Worm (Caenorhabditis elegans) whole organism, L1 larva: ENCODE data around the gene Y38H8A.4.

Experiments used
- C04F5.9 ChIP-seq: sonication (generic microtip); optimal IDR thresholded peaks from 2 replicates; lab custom pipeline; 2016; ENCODE audit warnings: missing genetic modification characterization, missing compliant biosample characterization
- C16A3.4 ChIP-seq: fragments of 150-350 bp; optimal IDR thresholded peaks from 2 replicates; lab custom pipeline; 2014; ENCODE audit warnings: missing biosample characterization, missing genetic modification characterization
- C34B4.2 ChIP-seq: sonication (generic microtip); optimal IDR thresholded peaks from 2 replicates; lab custom pipeline; 2017; ENCODE audit warnings: mild to moderate bottlenecking, missing genetic modification characterization, missing compliant biosample characterization
- F16B12.6 ChIP-seq: fragments of 150-350 bp; optimal IDR thresholded peaks from 2 replicates; lab custom pipeline; 2014; ENCODE audit warnings: missing biosample characterization, missing genetic modification characterization
- aha-1 ChIP-seq: fragments of 150-350 bp; optimal IDR thresholded peaks from 2 replicates; lab custom pipeline; 2014; ENCODE audit warnings: missing biosample characterization, missing genetic modification characterization
- alr-1 ChIP-seq: fragments of 200-800 bp; sonication (Bioruptor generic); optimal IDR thresholded peaks from 2 replicates; lab custom pipeline; 2018; ENCODE audit warnings: borderline replicate concordance, mild to moderate bottlenecking, missing genetic modification characterization, missing compliant biosample characterization
- ama-1 ChIP-seq: fragments of 150-350 bp; optimal IDR thresholded peaks from 2 replicates; lab custom pipeline; 2014
- blmp-1 ChIP-seq: fragments of 150-350 bp; optimal IDR thresholded peaks from 2 replicates; lab custom pipeline; 2014; ENCODE audit warnings: missing biosample characterization, missing genetic modification characterization
- ceh-63 ChIP-seq: fragments of 200-800 bp; sonication (Bioruptor generic); optimal IDR thresholded peaks from 2 replicates; lab custom pipeline; 2018; ENCODE audit warnings: mild to moderate bottlenecking, missing genetic modification characterization, missing compliant biosample characterization
- ceh-82 ChIP-seq, 3 experiments: fragments of 150-350 bp in 1 of 3; sonication (generic microtip) in 2 of 3; optimal IDR thresholded peaks; 2 replicates each; lab custom pipeline; 2014 to 2017; ENCODE audit warnings: missing biosample characterization in 3 of 3, missing genetic modification characterization in 3 of 3
- ceh-88 ChIP-seq: fragments of 200-800 bp; sonication (Bioruptor generic); IDR thresholded peaks from 2 replicates; pipeline ENCODE4 v1.3.6; 2022; ENCODE audit warnings: missing genetic modification characterization, missing compliant biosample characterization
- ceh-90 ChIP-seq: sonication (generic microtip); optimal IDR thresholded peaks from 2 replicates; lab custom pipeline; 2016; ENCODE audit warnings: missing genetic modification characterization, missing compliant biosample characterization
- ces-1 ChIP-seq: fragments of 150-350 bp; optimal IDR thresholded peaks from 2 replicates; lab custom pipeline; 2014; ENCODE audit warnings: missing biosample characterization, missing genetic modification reagents, missing genetic modification characterization
- dpl-1 ChIP-seq, 3 experiments: fragments of 150-350 bp in 2 of 3; sonication (generic microtip) in 1 of 3; optimal IDR thresholded peaks; 2 replicates each; lab custom pipeline; 2014 to 2017; ENCODE audit warnings: missing biosample characterization in 3 of 3, missing genetic modification characterization in 3 of 3, missing genetic modification reagents in 3 of 3
- dsc-1 ChIP-seq: sonication (generic microtip); optimal IDR thresholded peaks from 2 replicates; lab custom pipeline; 2016; ENCODE audit warnings: mild to moderate bottlenecking, missing genetic modification characterization, missing compliant biosample characterization
- egl-13 ChIP-seq: sonication (generic microtip); optimal IDR thresholded peaks from 2 replicates; lab custom pipeline; 2016; ENCODE audit warnings: missing genotype, missing genetic modification reagents, missing genetic modification characterization, missing compliant biosample characterization
- egl-27 ChIP-seq, 2 experiments: fragments of 150-350 bp in 1 of 2; sonication (generic microtip); optimal IDR thresholded peaks; 3 replicates each; lab custom pipeline; 2017 to 2018; ENCODE audit warnings: missing biosample characterization in 2 of 2, missing genetic modification characterization in 2 of 2, missing genetic modification reagents in 2 of 2
- elt-2 ChIP-seq: sonication (generic microtip); optimal IDR thresholded peaks from 2 replicates; lab custom pipeline; 2016; ENCODE audit warnings: missing genetic modification characterization, mild to moderate bottlenecking, inconsistent platforms, missing compliant biosample characterization, missing genetic modification reagents
- fkh-8 ChIP-seq: sonication (generic microtip); optimal IDR thresholded peaks from 2 replicates; lab custom pipeline; 2016; ENCODE audit warnings: mild to moderate bottlenecking, missing genetic modification characterization, missing compliant biosample characterization
- fos-1 ChIP-seq: fragments of 150-350 bp; optimal IDR thresholded peaks from 2 replicates; lab custom pipeline; 2014; ENCODE audit warnings: missing biosample characterization, missing genetic modification characterization
- grh-1 ChIP-seq: fragments of 200-800 bp; sonication (Bioruptor generic); IDR thresholded peaks from 2 replicates; pipeline ENCODE4 v1.3.6; 2022; ENCODE audit warnings: missing genetic modification reagents, missing genetic modification characterization, missing compliant biosample characterization
- irx-1 ChIP-seq: sonication (generic microtip); optimal IDR thresholded peaks from 2 replicates; lab custom pipeline; 2016; ENCODE audit warnings: missing genetic modification characterization, missing compliant biosample characterization
- jun-1 ChIP-seq: fragments of 150-350 bp; optimal IDR thresholded peaks from 2 replicates; lab custom pipeline; 2014; ENCODE audit warnings: missing biosample characterization, missing genetic modification reagents, missing genetic modification characterization
- lin-15B ChIP-seq: fragments of 150-350 bp; sonication (generic microtip); optimal IDR thresholded peaks from 3 replicates; lab custom pipeline; 2014; ENCODE audit warnings: missing biosample characterization, missing genetic modification characterization
- lir-3 ChIP-seq: sonication (generic microtip); optimal IDR thresholded peaks from 2 replicates; lab custom pipeline; 2016; ENCODE audit warnings: mild to moderate bottlenecking, missing genetic modification characterization, moderate library complexity, missing compliant biosample characterization; ENCODE audit not compliant: poor library complexity
- nhr-11 ChIP-seq: fragments of 150-350 bp; optimal IDR thresholded peaks from 2 replicates; lab custom pipeline; 2014; ENCODE audit warnings: missing biosample characterization, missing genetic modification characterization
- nhr-19 ChIP-seq: fragments of 200-800 bp; sonication (Bioruptor generic); conservative IDR thresholded peaks from 2 replicates; pipeline ENCODE4 v1.3.6; 2022; ENCODE audit warnings: missing genetic modification characterization, missing compliant biosample characterization
- nhr-20 ChIP-seq: sonication (generic microtip); optimal IDR thresholded peaks from 2 replicates; lab custom pipeline; 2016; ENCODE audit warnings: mild to moderate bottlenecking, missing genetic modification characterization, missing compliant biosample characterization
- nhr-28 ChIP-seq: fragments of 150-350 bp; optimal IDR thresholded peaks from 2 replicates; lab custom pipeline; 2014; ENCODE audit warnings: missing biosample characterization, missing genetic modification characterization
- nhr-71 ChIP-seq: sonication (generic microtip); optimal IDR thresholded peaks from 2 replicates; lab custom pipeline; 2016; ENCODE audit warnings: mild to moderate bottlenecking, missing genetic modification characterization, moderate library complexity, missing compliant biosample characterization
- nhr-76 ChIP-seq: sonication (generic microtip); optimal IDR thresholded peaks from 2 replicates; lab custom pipeline; 2017; ENCODE audit warnings: missing biosample characterization, missing genetic modification characterization
- nhr-84 ChIP-seq: sonication (generic microtip); optimal IDR thresholded peaks from 2 replicates; lab custom pipeline; 2017; ENCODE audit warnings: missing biosample characterization, missing genetic modification characterization
- nhr-85 ChIP-seq: sonication (generic microtip); peaks from one replicate; lab custom pipeline; 2016; ENCODE audit warnings: missing genetic modification characterization, inconsistent platforms, missing compliant biosample characterization
- nhr-90 ChIP-seq: sonication (generic microtip); optimal IDR thresholded peaks from 2 replicates; lab custom pipeline; 2016; ENCODE audit warnings: mild to moderate bottlenecking, missing genetic modification characterization, missing compliant biosample characterization; ENCODE audit not compliant: poor library complexity
- pag-3 ChIP-seq: sonication (generic microtip); optimal IDR thresholded peaks from 2 replicates; lab custom pipeline; 2017; ENCODE audit warnings: missing genetic modification characterization, mild to moderate bottlenecking, missing compliant biosample characterization, antibody characterized with exemption, borderline replicate concordance; ENCODE audit not compliant: insufficient read depth
- pax-3 ChIP-seq: fragments of 200-800 bp; sonication (Bioruptor generic); optimal IDR thresholded peaks from 2 replicates; lab custom pipeline; 2018; ENCODE audit warnings: mild to moderate bottlenecking, missing genetic modification characterization, moderate library complexity, missing compliant biosample characterization
- pqm-1 ChIP-seq: sonication (generic microtip); optimal IDR thresholded peaks from 3 replicates; lab custom pipeline; 2017; ENCODE audit warnings: missing biosample characterization, missing genetic modification characterization
- skn-1 ChIP-seq: fragments of 150-350 bp; optimal IDR thresholded peaks from 2 replicates; lab custom pipeline; 2014; ENCODE audit warnings: missing biosample characterization, missing genetic modification characterization
- sox-4 ChIP-seq: sonication (generic microtip); optimal IDR thresholded peaks from 2 replicates; lab custom pipeline; 2016; ENCODE audit warnings: missing genetic modification characterization, missing compliant biosample characterization
- sptf-1 ChIP-seq: fragments of 150-350 bp; optimal IDR thresholded peaks from 2 replicates; lab custom pipeline; 2014; ENCODE audit warnings: missing biosample characterization, missing genetic modification characterization
- tlp-1 ChIP-seq: fragments of 150-350 bp; optimal IDR thresholded peaks from 2 replicates; lab custom pipeline; 2014; ENCODE audit warnings: missing biosample characterization, missing genetic modification characterization
- unc-30 ChIP-seq: sonication (generic microtip); optimal IDR thresholded peaks from 2 replicates; lab custom pipeline; 2017; ENCODE audit warnings: missing biosample characterization, missing genetic modification characterization
- unc-62 ChIP-seq: fragments of 150-350 bp; optimal IDR thresholded peaks from 2 replicates; lab custom pipeline; 2014; ENCODE audit warnings: missing biosample characterization, missing genetic modification reagents, missing genetic modification characterization
- unc-98 ChIP-seq: fragments of 200-800 bp; sonication (Bioruptor generic); IDR thresholded peaks from 2 replicates; pipeline ENCODE4 v1.3.6; 2022; ENCODE audit warnings: missing genetic modification characterization, missing compliant biosample characterization
- vab-15 ChIP-seq: sonication (generic microtip); optimal IDR thresholded peaks from 2 replicates; lab custom pipeline; 2017; ENCODE audit warnings: missing genotype, mild to moderate bottlenecking, missing genetic modification characterization, missing compliant biosample characterization
- xbp-1 ChIP-seq: sonication (generic microtip); optimal IDR thresholded peaks from 2 replicates; lab custom pipeline; 2016; ENCODE audit warnings: missing genetic modification characterization, missing compliant biosample characterization
- zag-1 ChIP-seq: fragments of 150-350 bp; optimal IDR thresholded peaks from 2 replicates; lab custom pipeline; 2014; ENCODE audit warnings: missing biosample characterization, missing genetic modification characterization
- zip-4 ChIP-seq: fragments of 200-800 bp; sonication (Bioruptor generic); optimal IDR thresholded peaks from 2 replicates; lab custom pipeline; 2018; ENCODE audit warnings: mild to moderate bottlenecking, missing genetic modification characterization, moderate library complexity, missing compliant biosample characterization
- ztf-4 ChIP-seq: fragments of 150-350 bp; optimal IDR thresholded peaks from 2 replicates; lab custom pipeline; 2014; ENCODE audit warnings: missing biosample characterization, missing genetic modification characterization

Y38H8A.4 gene

ce11 chrIV:13492271-13492670 lies 20.1 kb upstream of the Y38H8A.4 start, which contains the start of gene Y45F10A.7:
Gene Y45F10A.7 (plus strand): TSS chrIV:13492571.
- no peak for TF ChIP-seq fkh-8 (tag; lab: Kevin White, UChicago)
- no peak for TF ChIP-seq vab-15 (tag; lab: Kevin White, UChicago)
- TF ChIP-seq aha-1 (tag; lab: Kevin White, UChicago): no peak
- no peak for TF ChIP-seq alr-1
- no peak for TF ChIP-seq egl-13 (tag; lab: Kevin White, UChicago)
- TF ChIP-seq unc-30 (tag; lab: Kevin White, UChicago): no peak
- no peak for TF ChIP-seq unc-62 (GFP tag; lab: Kevin White, UChicago)
- no peak for TF ChIP-seq nhr-84 (tag; lab: Kevin White, UChicago)
- TF ChIP-seq nhr-85 (tag; lab: Kevin White, UChicago): no peak
- no peak for TF ChIP-seq ztf-4 (tag; lab: Kevin White, UChicago)
- no peak for TF ChIP-seq nhr-28 (tag; lab: Kevin White, UChicago)
- no peak for TF ChIP-seq F16B12.6
- TF ChIP-seq sptf-1 (tag; lab: Kevin White, UChicago): no peak
- no peak for TF ChIP-seq pqm-1
- TF ChIP-seq lin-15B (tag; lab: Kevin White, UChicago): no peak
- no peak for TF ChIP-seq egl-27 (tag; optimal IDR thresholded peaks at IDR 0.05; lab: Kevin White, UChicago)
- no peak for TF ChIP-seq ceh-82 (tag; optimal IDR thresholded peaks at IDR 0.05; lab: Kevin White, UChicago)
- no peak for TF ChIP-seq lir-3
- TF ChIP-seq C34B4.2 (tag; lab: Kevin White, UChicago): no peak
- no peak for TF ChIP-seq sox-4

- TF ChIP-seq nhr-11 (tag; lab: Kevin White, UChicago): no peak
- TF ChIP-seq nhr-85 (tag; lab: Kevin White, UChicago): peak; percentile 1
Observed at ce11 chrIV:13487596-13487995, 15.4 kb upstream of the Y38H8A.4 start.

ce11 chrIV:13487019-13487418 lies 14.8 kb upstream of the Y38H8A.4 start:
- TF ChIP-seq nhr-90 (peak; percentile 30), zip-4 (GFP tag; lab: Kevin White, UChicago) (no peak), ceh-90 (tag; lab: Kevin White, UChicago) (no peak), ceh-63 (no peak), irx-1 (tag; lab: Kevin White, UChicago) (no peak), grh-1 (GFP tag; lab: Robert Waterston, UW) (no peak), ces-1 (GFP tag; lab: Kevin White, UChicago) (no peak), nhr-76 (tag; lab: Kevin White, UChicago) (no peak), C16A3.4 (tag; lab: Kevin White, UChicago) (no peak), unc-30 (tag; lab: Kevin White, UChicago) (no peak), aha-1 (tag; lab: Kevin White, UChicago) (no peak), egl-13 (tag; lab: Kevin White, UChicago) (no peak), tlp-1 (tag; lab: Kevin White, UChicago) (no peak), dpl-1 (GFP tag; optimal IDR thresholded peaks at IDR 0.05; lab: Kevin White, UChicago) (no peak), zag-1 (tag; lab: Kevin White, UChicago) (no peak), alr-1 (no peak), jun-1 (tag; lab: Kevin White, UChicago) (no peak), blmp-1 (no peak), elt-2 (tag; lab: Kevin White, UChicago) (no peak), xbp-1 (tag; lab: Kevin White, UChicago) (peak; percentile 5), pax-3 (tag; lab: Kevin White, UChicago) (peak; percentile 15), unc-98 (GFP tag; lab: Robert Waterston, UW) (peak; percentile 26; the same call in 1 of the 2 replicates), C04F5.9 (no peak), nhr-28 (tag; lab: Kevin White, UChicago) (no peak), skn-1 (no peak), dsc-1 (peak; percentile 3), ceh-88 (GFP tag; lab: Robert Waterston, UW) (0 out of 2 replicates have a peak, but pooled peaks have one; percentile 16), pag-3 (tag; lab: Kevin White, UChicago) (no peak), ama-1 (lab: Kevin White, UChicago) (no peak), nhr-71 (tag; lab: Kevin White, UChicago) (peak; percentile 48), ztf-4 (tag; lab: Kevin White, UChicago) (no peak), nhr-20 (tag; lab: Kevin White, UChicago) (peak; percentile 8), fos-1 (no peak), unc-62 (GFP tag; lab: Kevin White, UChicago) (no peak), nhr-19 (GFP tag; lab: Robert Waterston, UW) (peak; percentile 13; the same call in 1 of the 2 replicates)
